Fruit fly (Drosophila melanogaster) whole organism, pupa: ENCODE results near the gene CG3625.

ENCODE experiments used
- CG10348 ChIP-seq: fragments of 200-800 bp; sonication (Bioruptor generic); IDR thresholded peaks from 2 replicates; pipeline ENCODE4 v1.3.6; 2022; ENCODE audit warnings: missing biosample characterization, missing genetic modification characterization
- CG12605 ChIP-seq: fragments of 200-800 bp; sonication (Bioruptor generic); IDR thresholded peaks from 2 replicates; pipeline ENCODE4 v1.3.6; 2022; ENCODE audit warnings: missing biosample characterization, missing genetic modification characterization
- CG13204 ChIP-seq: fragments of 200-800 bp; sonication (Bioruptor generic); optimal IDR thresholded peaks from 2 replicates; lab custom pipeline; 2018; ENCODE audit warnings: missing biosample characterization, mild to moderate bottlenecking, missing genetic modification characterization, moderate library complexity
- CG14655 ChIP-seq: fragments of 200-800 bp; sonication (Bioruptor generic); optimal IDR thresholded peaks from 3 replicates; lab custom pipeline; 2017; ENCODE audit warnings: mild to moderate bottlenecking, missing biosample characterization, missing genetic modification reagents, missing genetic modification characterization
- CG15710 ChIP-seq: fragments of 200-800 bp; sonication (Bioruptor generic); optimal IDR thresholded peaks from 2 replicates; lab custom pipeline; 2018; ENCODE audit warnings: missing biosample characterization, mild to moderate bottlenecking, missing genetic modification characterization, moderate library complexity
- CG17806 ChIP-seq: fragments of 200-800 bp; sonication (Bioruptor generic); optimal IDR thresholded peaks from 2 replicates; lab custom pipeline; 2018; ENCODE audit warnings: missing biosample characterization, mild to moderate bottlenecking, missing genetic modification characterization, moderate library complexity
- CG32121 ChIP-seq: fragments of 200-800 bp; sonication (Bioruptor generic); IDR thresholded peaks from 2 replicates; pipeline ENCODE4 v1.3.6; 2022; ENCODE audit warnings: missing biosample characterization, missing genetic modification characterization
- CG34367 ChIP-seq: fragments of 200-800 bp; sonication (Bioruptor generic); optimal IDR thresholded peaks from 2 replicates; lab custom pipeline; 2018; ENCODE audit warnings: missing biosample characterization, mild to moderate bottlenecking, missing genetic modification characterization
- CG4496 ChIP-seq: fragments of 200-800 bp; sonication (Bioruptor generic); IDR thresholded peaks from 3 replicates; pipeline ENCODE4 v1.3.6; 2022; ENCODE audit warnings: missing biosample characterization, missing genetic modification characterization
- CG8159 ChIP-seq: fragments of 200-800 bp; sonication (Bioruptor generic); optimal IDR thresholded peaks from 3 replicates; lab custom pipeline; 2018; ENCODE audit warnings: missing biosample characterization, mild to moderate bottlenecking, missing genetic modification characterization, moderate library complexity
- CG8301 ChIP-seq: fragments of 200-800 bp; sonication (Bioruptor generic); optimal IDR thresholded peaks from 2 replicates; lab custom pipeline; 2018; ENCODE audit warnings: missing biosample characterization, mild to moderate bottlenecking, missing genetic modification characterization
- CG9948 ChIP-seq: fragments of 200-800 bp; sonication (Bioruptor generic); optimal IDR thresholded peaks from 2 replicates; lab custom pipeline; 2018; ENCODE audit warnings: missing biosample characterization, mild to moderate bottlenecking, missing genetic modification characterization, moderate library complexity
- D1 ChIP-seq: fragments of 200-800 bp; sonication (Bioruptor generic); optimal IDR thresholded peaks from 2 replicates; lab custom pipeline; 2018; ENCODE audit warnings: missing biosample characterization, mild to moderate bottlenecking, missing genetic modification characterization, moderate library complexity
- EcR ChIP-seq: fragments of 200-800 bp; sonication (Bioruptor generic); optimal IDR thresholded peaks from 3 replicates; lab custom pipeline; 2019; ENCODE audit warnings: missing biosample characterization, missing genetic modification characterization, mild to moderate bottlenecking, moderate library complexity, missing genetic modification reagents
- Ets98B ChIP-seq: fragments of 200-800 bp; sonication (Bioruptor generic); IDR thresholded peaks from 2 replicates; pipeline ENCODE4 v1.3.6; 2022; ENCODE audit warnings: missing biosample characterization, missing genetic modification characterization
- Pif1A ChIP-seq: fragments of 200-800 bp; sonication (Bioruptor generic); optimal IDR thresholded peaks from 3 replicates; lab custom pipeline; 2016; ENCODE audit warnings: missing biosample characterization, missing genetic modification characterization
- Pif1B ChIP-seq: fragments of 200-800 bp; sonication (Bioruptor generic); optimal IDR thresholded peaks from 3 replicates; lab custom pipeline; 2016; ENCODE audit warnings: missing biosample characterization, missing genetic modification characterization
- Snoo ChIP-seq: fragments of 200-800 bp; sonication (Bioruptor generic); optimal IDR thresholded peaks from 3 replicates; lab custom pipeline; 2017; ENCODE audit warnings: missing biosample characterization, mild to moderate bottlenecking, missing genetic modification characterization, inconsistent platforms
- fd96Ca ChIP-seq: fragments of 200-800 bp; sonication (Bioruptor generic); IDR thresholded peaks from 3 replicates; pipeline ENCODE4 v1.3.6; 2022; ENCODE audit warnings: missing biosample characterization, missing genetic modification characterization
- gl ChIP-seq: fragments of 200-800 bp; sonication (Bioruptor generic); optimal IDR thresholded peaks from 2 replicates; lab custom pipeline; 2018; ENCODE audit warnings: missing biosample characterization, mild to moderate bottlenecking, missing genetic modification characterization
- rn ChIP-seq: fragments of 200-800 bp; sonication (Bioruptor generic); IDR thresholded peaks from 2 replicates; pipeline ENCODE4 v1.3.6; 2022; ENCODE audit warnings: missing biosample characterization, missing genetic modification characterization

Gene CG3625

dm6 chr2L:300006-300405 lies 8.4 kb upstream of the CG3625 start:
- TF ChIP-seq D1 (no peak), CG17806 (tag; lab: Kevin White, UChicago) (no peak), CG4496 (GFP tag; lab: Robert Waterston, UW) (no peak), CG8159 (tag; lab: Kevin White, UChicago) (no peak), CG15710 (tag; lab: Kevin White, UChicago) (no peak), Snoo (tag; lab: Kevin White, UChicago) (no peak), CG12605 (GFP tag; lab: Robert Waterston, UW) (no peak), Pif1A (no peak), CG34367 (no peak), gl (tag; lab: Kevin White, UChicago) (no peak), CG10348 (no peak), Ets98B (GFP tag; lab: Robert Waterston, UW) (no peak)

- TF ChIP-seq CG17806 (tag; lab: Kevin White, UChicago) (no peak), gl (tag; lab: Kevin White, UChicago) (no peak), CG14655 (GFP tag; lab: Kevin White, UChicago) (no peak), CG9948 (tag; lab: Kevin White, UChicago) (no peak), CG12605 (GFP tag; lab: Robert Waterston, UW) (no peak), fd96Ca (GFP tag; lab: Robert Waterston, UW) (no peak; the same call in 2 of the 3 replicates), Pif1A (no peak), CG32121 (GFP tag; lab: Robert Waterston, UW) (no peak)
- TF ChIP-seq, all 21 proteins: peak for 0
Observed at dm6 chr2L:299038-299437, 7.4 kb upstream of the CG3625 start.

dm6 chr2L:298285-298644 lies 6.7 kb upstream of the CG3625 start:
- TF ChIP-seq CG32121 (GFP tag; lab: Robert Waterston, UW) = peak; percentile 62; the same call in 1 of the 2 replicates
- TF ChIP-seq CG8159 (tag; lab: Kevin White, UChicago) = no peak
- TF ChIP-seq CG15710 (tag; lab: Kevin White, UChicago) = no peak
- no peak for TF ChIP-seq CG17806 (tag; lab: Kevin White, UChicago)
- no peak for TF ChIP-seq EcR
- TF ChIP-seq CG8301 (tag; lab: Kevin White, UChicago) = no peak
- TF ChIP-seq CG10348 = no peak
- peak; percentile 16; the same call in 1 of the 3 replicates for TF ChIP-seq fd96Ca (GFP tag; lab: Robert Waterston, UW)
- TF ChIP-seq CG13204 = peak; percentile 79
- peak; percentile 22; the same call in 1 of the 2 replicates for TF ChIP-seq Ets98B (GFP tag; lab: Robert Waterston, UW)
- TF ChIP-seq CG14655 (GFP tag; lab: Kevin White, UChicago) = no peak
- no peak for TF ChIP-seq rn (GFP tag; lab: Robert Waterston, UW)
- TF ChIP-seq, all 21 proteins: peak for 4

dm6 chr2L:297480-298284 lies 6.1 kb upstream of the CG3625 start, which contains the start of gene Pi3K21B:
Pi3K21B (plus strand) TSS chr2L:297880.
- TF ChIP-seq CG8301 (tag; lab: Kevin White, UChicago) (peak; percentile 71), CG15710 (tag; lab: Kevin White, UChicago) (peak; percentile 90), Pif1B (GFP tag; lab: Kevin White, UChicago) (peak; percentile 53), D1 (no peak), CG9948 (tag; lab: Kevin White, UChicago) (peak; percentile 83), CG4496 (GFP tag; lab: Robert Waterston, UW) (peak; percentile 85), Snoo (tag; lab: Kevin White, UChicago) (peak; percentile 89), CG10348 (peak; percentile 79), CG32121 (GFP tag; lab: Robert Waterston, UW) (peak; percentile 67; the same call in 1 of the 2 replicates), CG14655 (GFP tag; lab: Kevin White, UChicago) (no peak), CG34367 (peak; percentile 80), fd96Ca (GFP tag; lab: Robert Waterston, UW) (peak; percentile 54; the same call in 1 of the 3 replicates), EcR (no peak), gl (tag; lab: Kevin White, UChicago) (no peak), rn (GFP tag; lab: Robert Waterston, UW) (peak; percentile 48; the same call in 1 of the 2 replicates), CG8159 (tag; lab: Kevin White, UChicago) (peak; percentile 87), CG17806 (tag; lab: Kevin White, UChicago) (peak; percentile 75), CG12605 (GFP tag; lab: Robert Waterston, UW) (peak; percentile 63), Ets98B (GFP tag; lab: Robert Waterston, UW) (peak; percentile 73), CG13204 (no peak), Pif1A (peak; percentile 83)

- TF ChIP-seq CG17806 (tag; lab: Kevin White, UChicago) (no peak), CG13204 (no peak), CG8159 (tag; lab: Kevin White, UChicago) (no peak), Pif1A (no peak), EcR (peak; percentile 99)
- TF ChIP-seq, all 21 proteins: peak for 1
Observed at dm6 chr2L:294452-295362, 3.1 kb upstream of the CG3625 start, which contains the start of the genes U2af38 and Stip1. U2af38 (minus strand) TSS chr2L:294681. Stip1 (plus strand) TSS chr2L:295122.
